Worm (Caenorhabditis elegans) whole organism, L2 larva: ENCODE results near the gene vha-2.
A peak's percentile ranks its signal among the peaks of the same experiment; 100 is the strongest.

Experiments
- Y55F3AM.14 ChIP-seq: fragments of 200-800 bp; sonication (Bioruptor generic); optimal IDR thresholded peaks from 2 replicates; lab custom pipeline; 2018; ENCODE audit warnings: mild to moderate bottlenecking, missing genetic modification characterization, missing compliant biosample characterization
- ZK546.5 ChIP-seq: sonication (generic microtip); optimal IDR thresholded peaks from 2 replicates; lab custom pipeline; 2017; ENCODE audit warnings: missing biosample characterization, missing genetic modification characterization
- alr-1 ChIP-seq: fragments of 150-350 bp; optimal IDR thresholded peaks from 2 replicates; lab custom pipeline; 2014; ENCODE audit warnings: missing biosample characterization, missing genetic modification characterization
- ceh-82 ChIP-seq: fragments of 150-350 bp; optimal IDR thresholded peaks from 2 replicates; lab custom pipeline; 2014; ENCODE audit warnings: missing biosample characterization, missing genetic modification characterization
- elt-1 ChIP-seq: fragments of 150-350 bp; optimal IDR thresholded peaks from 2 replicates; lab custom pipeline; 2014; ENCODE audit warnings: missing biosample characterization, missing genetic modification characterization
- fos-1 ChIP-seq: fragments of 150-350 bp; optimal IDR thresholded peaks from 2 replicates; lab custom pipeline; 2014; ENCODE audit warnings: missing biosample characterization, missing genetic modification characterization
- mab-5 ChIP-seq: fragments of 150-350 bp; optimal IDR thresholded peaks from 2 replicates; lab custom pipeline; 2014; ENCODE audit warnings: missing biosample characterization, missing genetic modification characterization
- nhr-129 ChIP-seq: fragments of 150-350 bp; optimal IDR thresholded peaks from 2 replicates; lab custom pipeline; 2014; ENCODE audit warnings: missing biosample characterization, missing genetic modification characterization
- nhr-77 ChIP-seq: fragments of 150-350 bp; optimal IDR thresholded peaks from 2 replicates; lab custom pipeline; 2014; ENCODE audit warnings: missing biosample characterization, missing genetic modification characterization
- skn-1 ChIP-seq: sonication (generic microtip); optimal IDR thresholded peaks from 2 replicates; lab custom pipeline; 2017; ENCODE audit warnings: missing biosample characterization, missing genetic modification characterization
- snpc-4 ChIP-seq: fragments of 150-350 bp; optimal IDR thresholded peaks from 2 replicates; lab custom pipeline; 2014; ENCODE audit warnings: missing biosample characterization, missing genetic modification characterization
- unc-62 ChIP-seq: fragments of 150-350 bp; optimal IDR thresholded peaks from 2 replicates; lab custom pipeline; 2014; ENCODE audit warnings: missing biosample characterization, missing genetic modification reagents, missing genetic modification characterization
- ztf-11 ChIP-seq: sonication (generic microtip); optimal IDR thresholded peaks from 2 replicates; lab custom pipeline; 2017; ENCODE audit warnings: missing biosample characterization, missing genetic modification characterization

DNA sequence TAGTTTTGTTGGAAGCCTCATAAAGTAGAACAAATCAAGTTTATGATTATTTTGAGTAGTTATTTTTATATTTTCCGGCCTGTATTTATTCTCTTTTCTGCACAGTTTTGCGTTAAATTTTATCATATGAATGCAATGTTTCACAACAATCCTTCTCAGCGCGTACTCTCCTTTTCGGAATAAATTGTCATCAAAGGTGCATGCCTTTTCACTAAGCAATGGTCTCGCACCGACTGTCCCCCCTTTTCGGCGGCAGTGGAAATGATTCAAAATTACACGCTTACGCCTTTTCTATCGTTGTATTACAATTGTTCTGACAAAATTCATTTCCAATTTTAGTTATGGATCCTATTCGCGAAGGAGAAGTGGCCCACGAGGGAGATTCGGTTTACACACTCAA lies 34.8 kb upstream of the vha-2 start, which contains the start of the genes iff-1 and cdk-1:
- TF ChIP-seq elt-1 (tag; lab: Kevin White, UChicago) (no peak), snpc-4 (tag; lab: Kevin White, UChicago) (no peak), nhr-77 (tag; lab: Kevin White, UChicago) (no peak), alr-1 (tag; lab: Kevin White, UChicago) (no peak), Y55F3AM.14 (GFP tag; lab: Kevin White, UChicago) (no peak), skn-1 (tag; lab: Kevin White, UChicago) (no peak), fos-1 (tag; lab: Kevin White, UChicago) (peak; percentile 25), unc-62 (GFP tag; lab: Kevin White, UChicago) (no peak), mab-5 (tag; lab: Kevin White, UChicago) (no peak), ztf-11 (no peak), ZK546.5 (tag; lab: Kevin White, UChicago) (no peak), ceh-82 (tag; lab: Kevin White, UChicago) (no peak), nhr-129 (tag; lab: Kevin White, UChicago) (peak; percentile 78)
